Fruit fly (Drosophila melanogaster): ENCODE measurements around the gene Act88F.
A peak's percentile ranks its signal among the peaks of the same experiment; 100 is the strongest.

The Act88F gene

dm6 chr3R:15472753-15473212, 33.0 kb downstream of the Act88F start (continued):
- TF ChIP-seq CG15073 (GFP tag; optimal IDR thresholded peaks at IDR 0.05) (no peak), ERR (GFP tag; optimal IDR thresholded peaks at IDR 0.05) (no peak), fru (optimal IDR thresholded peaks at IDR 0.05) (no peak), CG30431 (GFP tag; optimal IDR thresholded peaks at IDR 0.05) (no peak), CG17568 (GFP tag; optimal IDR thresholded peaks at IDR 0.05) (peak; percentile 21), CG4730 (GFP tag; IDR thresholded peaks at IDR 0.05) (peak; percentile 25; the same call in 1 of the 2 replicates), Sry-δ (GFP tag; optimal IDR thresholded peaks at IDR 0.05) (no peak), HmgZ (tag; optimal IDR thresholded peaks at IDR 0.05) (peak; percentile 19), fu2 (GFP tag; optimal IDR thresholded peaks at IDR 0.05) (peak; percentile 60), Trl (optimal IDR thresholded peaks at IDR 0.05) (no peak), Trl (GFP tag; optimal IDR thresholded peaks at IDR 0.05) (peak; percentile 37), CG11723 (GFP tag; optimal IDR thresholded peaks at IDR 0.05) (no peak), CG3281 (GFP tag; optimal IDR thresholded peaks at IDR 0.05) (peak; percentile 73), CG6765 (GFP tag; optimal IDR thresholded peaks at IDR 0.05) (no peak), her (GFP tag; optimal IDR thresholded peaks at IDR 0.05) (no peak), pan (optimal IDR thresholded peaks at IDR 0.05) (no peak), pan (GFP tag; optimal IDR thresholded peaks at IDR 0.05 in 1 of 2, IDR thresholded peaks at IDR 0.05 in 1 of 2) (peak in 1 of 2 experiments; percentile 32), Poxn (GFP tag; IDR thresholded peaks at IDR 0.05) (peak; percentile 5; the same call in 1 of the 2 replicates), CG7963 (GFP tag; IDR thresholded peaks at IDR 0.05; ENCODE audit: partially characterized antibody) (no peak), CG14441 (GFP tag; IDR thresholded peaks at IDR 0.05) (peak; percentile 50; the same call in 1 of the 2 replicates), CG31441 (GFP tag; IDR thresholded peaks at IDR 0.05) (no peak), tup (GFP tag; optimal IDR thresholded peaks at IDR 0.05) (no peak), CG12391 (tag; optimal IDR thresholded peaks at IDR 0.05) (peak; percentile 32), Blimp-1 (GFP tag; optimal IDR thresholded peaks at IDR 0.05) (peak; percentile 28), CG2889 (GFP tag; IDR thresholded peaks at IDR 0.05) (no peak), CG7839 (tag; optimal IDR thresholded peaks at IDR 0.05) (peak; percentile 68), ind (GFP tag; optimal IDR thresholded peaks at IDR 0.05) (peak; percentile 61), Ssrp (tag; optimal IDR thresholded peaks at IDR 0.05) (peak; percentile 5), CG12769 (tag; optimal IDR thresholded peaks at IDR 0.05) (peak; percentile 27), CG6791 (GFP tag; IDR thresholded peaks at IDR 0.05; ENCODE audit: partially characterized antibody) (no peak), salm (tag; optimal IDR thresholded peaks at IDR 0.05) (no peak), CG34422 (GFP tag; IDR thresholded peaks at IDR 0.05) (no peak), psq (GFP tag; optimal IDR thresholded peaks at IDR 0.05) (no peak), pzg (GFP tag; optimal IDR thresholded peaks at IDR 0.05) (no peak), Fer2 (tag; optimal IDR thresholded peaks at IDR 0.05) (no peak), jumu (GFP tag; optimal IDR thresholded peaks at IDR 0.05) (peak; percentile 22), tll (GFP tag; optimal IDR thresholded peaks at IDR 0.05) (no peak), Hand (GFP tag; optimal IDR thresholded peaks at IDR 0.05) (no peak), YL-1 (GFP tag; optimal IDR thresholded peaks at IDR 0.05) (no peak), hb (GFP tag; IDR thresholded peaks at IDR 0.05; ENCODE audit: partially characterized antibody) (no peak), trem (tag; optimal IDR thresholded peaks at IDR 0.05) (no peak), jing (GFP tag; optimal IDR thresholded peaks at IDR 0.05) (no peak), CG11085 (GFP tag; IDR thresholded peaks at IDR 0.05) (no peak), tna (GFP tag; IDR thresholded peaks at IDR 0.05; ENCODE audit: partially characterized antibody) (no peak), Stat92E (GFP tag; optimal IDR thresholded peaks at IDR 0.05) (no peak), Usf (GFP tag; optimal IDR thresholded peaks at IDR 0.05) (peak; percentile 51), CG9727 (GFP tag; optimal IDR thresholded peaks at IDR 0.05) (peak; percentile 40), CG5245 (GFP tag; optimal IDR thresholded peaks at IDR 0.05) (no peak), CG6175 (GFP tag; IDR thresholded peaks at IDR 0.05) (no peak), Hsf (GFP tag; optimal IDR thresholded peaks at IDR 0.05) (peak; percentile 50), CG3847 (GFP tag; IDR thresholded peaks at IDR 0.05) (peak; percentile 47; the same call in 1 of the 2 replicates)

All from whole organism, embryonic.